Worm (Caenorhabditis elegans): ENCODE data around the gene F09C6.16.

DNA sequence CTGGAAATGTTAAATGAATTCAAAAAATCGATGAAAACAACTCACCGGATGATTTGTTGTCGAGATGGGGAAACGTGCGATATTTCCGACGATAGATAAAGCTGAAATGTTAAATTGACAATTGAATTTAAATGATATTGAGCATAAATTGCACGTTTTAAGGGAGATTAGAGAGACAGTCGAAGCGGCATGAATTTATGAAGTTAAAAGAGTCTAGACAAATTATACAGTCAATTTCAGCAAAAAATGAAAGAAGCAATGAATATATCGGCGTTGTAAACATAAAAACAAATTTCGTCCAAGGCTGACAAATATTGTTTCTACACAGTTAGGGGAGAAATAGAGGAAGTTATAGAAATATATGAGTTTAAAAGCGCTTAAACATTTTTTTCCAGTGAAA lies 17.6 kb upstream of the F09C6.16 start, which contains the start of gene Y102A5C.36:
- TF ChIP-seq unc-130 (GFP tag; optimal IDR thresholded peaks at IDR 0.05) = no peak
- no peak for TF ChIP-seq snpc-4 (tag; optimal IDR thresholded peaks at IDR 0.05)

Data from whole organism, L4 larva.